Worm (Caenorhabditis elegans): ENCODE measurements around the gene nlp-49.

ce11 chrX:5885565-5885964 lies 18.9 kb upstream of the nlp-49 start, which contains the start of gene flp-7:
- TF ChIP-seq tab-1 (GFP tag; IDR thresholded peaks at IDR 0.05) (no peak), cog-1 (tag; optimal IDR thresholded peaks at IDR 0.05) (no peak), ref-1 (GFP tag; conservative IDR thresholded peaks at IDR 0.05) (no peak), T22C8.4 (GFP tag; IDR thresholded peaks at IDR 0.05) (no peak), ztf-23 (GFP tag; IDR thresholded peaks at IDR 0.05) (no peak), klf-2 (GFP tag; conservative IDR thresholded peaks at IDR 0.05) (no peak), flt-1 (GFP tag; IDR thresholded peaks at IDR 0.05) (no peak), med-1 (GFP tag; optimal IDR thresholded peaks at IDR 0.05; ENCODE audit: insufficient read depth) (no peak), ztf-29 (GFP tag; IDR thresholded peaks at IDR 0.05) (no peak)
